Fruit fly (Drosophila melanogaster): ENCODE measurements around the gene hth.

hth gene

DNA sequence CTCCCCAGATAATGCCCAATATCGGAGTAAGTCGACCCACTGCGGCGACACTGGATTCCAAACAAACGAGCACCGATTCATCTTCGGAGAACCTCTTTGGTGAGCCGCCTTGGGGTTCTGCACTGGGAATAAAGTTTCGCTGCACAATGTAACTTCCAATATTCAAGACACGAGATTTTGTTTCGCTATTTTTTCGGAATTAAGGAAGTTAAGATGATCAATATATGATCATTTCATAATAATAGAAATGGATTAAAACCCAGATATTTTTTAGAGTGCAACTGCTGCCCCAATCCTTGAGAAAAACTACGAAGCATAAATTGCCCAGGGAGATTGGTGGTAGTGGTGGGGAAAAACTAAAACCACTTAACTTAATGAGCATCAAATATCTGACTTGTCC, 3.3 kb downstream of the hth start (continued):
- no peak for TF ChIP-seq CG8089 (GFP tag; optimal IDR thresholded peaks at IDR 0.05)
- TF ChIP-seq CG12219 (GFP tag; optimal IDR thresholded peaks at IDR 0.05) = no peak
- TF ChIP-seq hb (GFP tag; IDR thresholded peaks at IDR 0.05; ENCODE audit: partially characterized antibody) = no peak
- no peak for TF ChIP-seq CG17612 (GFP tag; IDR thresholded peaks at IDR 0.05)
- TF ChIP-seq B-H1 (GFP tag; IDR thresholded peaks at IDR 0.05) = 0 out of 3 replicates have a peak, but pooled peaks have one; percentile 19
- TF ChIP-seq tgo (GFP tag; IDR thresholded peaks at IDR 0.05) = no peak
- TF ChIP-seq sd (tag; optimal IDR thresholded peaks at IDR 0.05) = no peak
- no peak for TF ChIP-seq Hey (tag; optimal IDR thresholded peaks at IDR 0.05)
- TF ChIP-seq HLH3B (GFP tag; IDR thresholded peaks at IDR 0.05) = no peak
- TF ChIP-seq CG3065 (GFP tag; optimal IDR thresholded peaks at IDR 0.05) = no peak
- TF ChIP-seq klu (GFP tag; IDR thresholded peaks at IDR 0.05) = no peak
- no peak for TF ChIP-seq CG1602 (GFP tag; optimal IDR thresholded peaks at IDR 0.05)
- no peak for TF ChIP-seq CG31365 (tag; optimal IDR thresholded peaks at IDR 0.05)
- TF ChIP-seq salm (tag; optimal IDR thresholded peaks at IDR 0.05) = no peak
- no peak for TF ChIP-seq vnd (GFP tag; IDR thresholded peaks at IDR 0.05; ENCODE audit: partially characterized antibody)
- no peak for TF ChIP-seq H2.0 (GFP tag; IDR thresholded peaks at IDR 0.05)
- no peak for TF ChIP-seq Hr78 (GFP tag; optimal IDR thresholded peaks at IDR 0.05)
- TF ChIP-seq CG4360 (GFP tag; IDR thresholded peaks at IDR 0.05) = no peak
- no peak for TF ChIP-seq Lhr (GFP tag; optimal IDR thresholded peaks at IDR 0.05)
- no peak for TF ChIP-seq CG12299 (tag; optimal IDR thresholded peaks at IDR 0.05)
- no peak for TF ChIP-seq seq (GFP tag; IDR thresholded peaks at IDR 0.05)
- no peak for TF ChIP-seq CG15073 (GFP tag; optimal IDR thresholded peaks at IDR 0.05)
- no peak for TF ChIP-seq ab (GFP tag; optimal IDR thresholded peaks at IDR 0.05)
- TF ChIP-seq bab2 (GFP tag; optimal IDR thresholded peaks at IDR 0.05) = peak; percentile 14
- no peak for TF ChIP-seq bbx (GFP tag; IDR thresholded peaks at IDR 0.05; ENCODE audit: partially characterized antibody)
- TF ChIP-seq CG11085 (GFP tag; IDR thresholded peaks at IDR 0.05) = no peak
- no peak for TF ChIP-seq CG12155 (GFP tag; optimal IDR thresholded peaks at IDR 0.05)
- no peak for TF ChIP-seq Kr (GFP tag; optimal IDR thresholded peaks at IDR 0.05)
- TF ChIP-seq Poxn (GFP tag; IDR thresholded peaks at IDR 0.05) = no peak
- TF ChIP-seq CG6765 (GFP tag; optimal IDR thresholded peaks at IDR 0.05) = no peak
- peak; percentile 2 for TF ChIP-seq Ets97D (GFP tag; optimal IDR thresholded peaks at IDR 0.05)
- no peak for TF ChIP-seq Mad (GFP tag; optimal IDR thresholded peaks at IDR 0.05)
- TF ChIP-seq CG11504 (tag; optimal IDR thresholded peaks at IDR 0.05) = peak; percentile 55
- TF ChIP-seq CG11723 (GFP tag; optimal IDR thresholded peaks at IDR 0.05) = no peak
- TF ChIP-seq gsb (GFP tag; IDR thresholded peaks at IDR 0.05) = no peak
- no peak for TF ChIP-seq HLH54F (GFP tag; optimal IDR thresholded peaks at IDR 0.05)
- TF ChIP-seq CG42726 (GFP tag; IDR thresholded peaks at IDR 0.05; ENCODE audit: partially characterized antibody) = no peak
- TF ChIP-seq wor (GFP tag; IDR thresholded peaks at IDR 0.05) = no peak
- TF ChIP-seq dmrt99B (tag; optimal IDR thresholded peaks at IDR 0.05) = peak; percentile 62
- TF ChIP-seq Sry-δ (GFP tag; optimal IDR thresholded peaks at IDR 0.05) = no peak
- no peak for TF ChIP-seq zfh2 (GFP tag; optimal IDR thresholded peaks at IDR 0.05)
- peak; percentile 42; the same call in 1 of the 3 replicates for TF ChIP-seq CG7357 (GFP tag; IDR thresholded peaks at IDR 0.05)
- TF ChIP-seq emc (GFP tag; optimal IDR thresholded peaks at IDR 0.05) = no peak
- no peak for TF ChIP-seq NFAT (GFP tag; IDR thresholded peaks at IDR 0.05)
- no peak for TF ChIP-seq hth (optimal IDR thresholded peaks at IDR 0.05)
- TF ChIP-seq corto (GFP tag; optimal IDR thresholded peaks at IDR 0.05) = no peak
- TF ChIP-seq Antp (GFP tag; optimal IDR thresholded peaks at IDR 0.05) = no peak
- TF ChIP-seq Optix (GFP tag; IDR thresholded peaks at IDR 0.05) = no peak
- TF ChIP-seq sens (GFP tag) = peak; percentile 95
- no peak for TF ChIP-seq CG14014 (GFP tag; IDR thresholded peaks at IDR 0.05)
- no peak for TF ChIP-seq CG11247 (GFP tag; IDR thresholded peaks at IDR 0.05)
- no peak for TF ChIP-seq CG12744 (GFP tag; optimal IDR thresholded peaks at IDR 0.05)
- TF ChIP-seq Jarid2 (GFP tag; optimal IDR thresholded peaks at IDR 0.05) = no peak

Data from whole organism, embryonic.